Worm (Caenorhabditis elegans): ENCODE data around the gene R13D11.3.

R13D11.3 gene

ce11 chrV:774875-775359 is 39.9 kb upstream of the R13D11.3 start, which contains the start of gene srbc-58 (continued):
- TF ChIP-seq nfyb-1 (GFP tag; IDR thresholded peaks at IDR 0.05) (no peak), ama-1 (optimal IDR thresholded peaks at IDR 0.05) (no peak), ama-1 (GFP tag; optimal IDR thresholded peaks at IDR 0.05) (peak in 1 of 2 experiments; percentile 52), bed-2 (GFP tag; IDR thresholded peaks at IDR 0.05) (no peak), F57C9.4 (tag; optimal IDR thresholded peaks at IDR 0.05) (no peak), hsf-1 (GFP tag; IDR thresholded peaks at IDR 0.05) (peak; percentile 75; the same call in 1 of the 2 replicates), nhr-27 (tag; optimal IDR thresholded peaks at IDR 0.05) (no peak), Y95B8A.8 (GFP tag; IDR thresholded peaks at IDR 0.05) (no peak), hlh-26 (GFP tag; conservative IDR thresholded peaks at IDR 0.05) (no peak), F10E7.11 (tag; optimal IDR thresholded peaks at IDR 0.05) (no peak), ceh-91 (GFP tag; IDR thresholded peaks at IDR 0.05) (no peak), Y79H2A.3 (GFP tag; conservative IDR thresholded peaks at IDR 0.05) (no peak), K12H6.12 (tag; optimal IDR thresholded peaks at IDR 0.05) (no peak), nfya-2 (GFP tag; IDR thresholded peaks at IDR 0.05) (no peak), egl-44 (GFP tag; IDR thresholded peaks at IDR 0.05) (no peak), Y53F4B.3 (GFP tag; IDR thresholded peaks at IDR 0.05) (no peak), rpc-1 (optimal IDR thresholded peaks at IDR 0.05) (no peak), rpc-1 (tag; optimal IDR thresholded peaks at IDR 0.05) (no peak), fkh-3 (tag; optimal IDR thresholded peaks at IDR 0.05) (no peak), nhr-179 (tag; optimal IDR thresholded peaks at IDR 0.05) (no peak), lsl-1 (GFP tag; optimal IDR thresholded peaks at IDR 0.05) (peak; percentile 27), dpl-1 (GFP tag; optimal IDR thresholded peaks at IDR 0.05) (peak; percentile 52), hrde-1 (tag; optimal IDR thresholded peaks at IDR 0.05; ENCODE audit: borderline replicate concordance) (no peak), tbp1 (GFP tag; optimal IDR thresholded peaks at IDR 0.05) (peak; percentile 11), ceh-100 (GFP tag; IDR thresholded peaks at IDR 0.05) (no peak), B0336.3 (GFP tag; IDR thresholded peaks at IDR 0.05) (peak; percentile 83)

- TF ChIP-seq fkh-3 (tag; optimal IDR thresholded peaks at IDR 0.05) (no peak), lin-26 (GFP tag; IDR thresholded peaks at IDR 0.05) (no peak), let-607 (tag; optimal IDR thresholded peaks at IDR 0.05) (no peak), repo-1 (tag; optimal IDR thresholded peaks at IDR 0.05) (no peak), nhr-80 (tag; optimal IDR thresholded peaks at IDR 0.05) (peak; percentile 3), hmg-1.2 (GFP tag; IDR thresholded peaks at IDR 0.05) (peak; percentile 52; the same call in 1 of the 2 replicates), F33H1.4 (GFP tag; IDR thresholded peaks at IDR 0.05) (no peak), lin-54 (GFP tag; optimal IDR thresholded peaks at IDR 0.05) (no peak), ztf-22 (GFP tag; optimal IDR thresholded peaks at IDR 0.05) (no peak)
Measured at ce11 chrV:777285-777684, 37.5 kb upstream of the R13D11.3 start, which contains the start of gene R09E12.9. R09E12.9 (plus strand) TSS chrV:777600.

ce11 chrV:778339-778738 is 36.5 kb upstream of the R13D11.3 start, which contains the start of gene srbc-59:
srbc-59 (plus strand) TSS chrV:778639.
- TF ChIP-seq akir-1 (GFP tag; optimal IDR thresholded peaks at IDR 0.05) (no peak), rcor-1 (GFP tag; IDR thresholded peaks at IDR 0.05) (no peak), hsf-1 (GFP tag; IDR thresholded peaks at IDR 0.05) (no peak), atf-7 (tag; optimal IDR thresholded peaks at IDR 0.05) (no peak), cebp-2 (GFP tag; IDR thresholded peaks at IDR 0.05) (no peak), madf-10 (tag; optimal IDR thresholded peaks at IDR 0.05) (no peak), hrde-1 (tag; optimal IDR thresholded peaks at IDR 0.05; ENCODE audit: borderline replicate concordance) (no peak), egrh-3 (GFP tag; IDR thresholded peaks at IDR 0.05) (no peak), zim-3 (tag; optimal IDR thresholded peaks at IDR 0.05) (no peak), mxl-1 (tag; optimal IDR thresholded peaks at IDR 0.05) (no peak), C17E4.6 (GFP tag; IDR thresholded peaks at IDR 0.05) (no peak), aptf-3 (GFP tag; IDR thresholded peaks at IDR 0.05) (no peak)
